Fruit fly (Drosophila melanogaster) whole organism, embryonic: ENCODE results near the gene Atg14.

Experiments used
- Abd-B ChIP-seq: fragments of 200-800 bp; sonication (Bioruptor generic); optimal IDR thresholded peaks from 2 replicates; lab custom pipeline; 2018; ENCODE audit warnings: missing biosample characterization, mild to moderate bottlenecking, missing genetic modification characterization, moderate library complexity
- Asciz ChIP-seq: fragments of 200-800 bp; sonication (Bioruptor generic); optimal IDR thresholded peaks from 2 replicates; lab custom pipeline; 2017; ENCODE audit warnings: missing biosample characterization, mild to moderate bottlenecking, missing genetic modification characterization, missing genetic modification reagents
- BEAF-32 ChIP-seq: fragments of 200-800 bp; sonication (Bioruptor generic); optimal IDR thresholded peaks from 3 replicates; lab custom pipeline; 2017; ENCODE audit warnings: missing biosample characterization, missing genetic modification characterization, mild to moderate bottlenecking, moderate library complexity, missing genetic modification reagents
- Blimp-1 ChIP-seq: fragments of 200-800 bp; sonication (Bioruptor generic); optimal IDR thresholded peaks from 3 replicates; lab custom pipeline; 2018; ENCODE audit warnings: missing biosample characterization, missing genetic modification characterization, mild to moderate bottlenecking, moderate library complexity, missing genetic modification reagents
- BtbVII ChIP-seq: fragments of 200-800 bp; sonication (Bioruptor generic); optimal IDR thresholded peaks from 3 replicates; lab custom pipeline; 2017; ENCODE audit warnings: missing biosample characterization, mild to moderate bottlenecking, missing genetic modification characterization
- CG11085 ChIP-seq: fragments of 200-800 bp; sonication (Bioruptor generic); IDR thresholded peaks from 2 replicates; pipeline ENCODE4 v1.3.6; 2022; ENCODE audit warnings: missing biosample characterization, missing genetic modification characterization
- CG13123 ChIP-seq: fragments of 200-800 bp; sonication (Bioruptor generic); optimal IDR thresholded peaks from 2 replicates; lab custom pipeline; 2016; ENCODE audit warnings: missing biosample characterization, missing genetic modification characterization
- CG15601 ChIP-seq: fragments of 200-800 bp; sonication (Bioruptor generic); optimal IDR thresholded peaks from 3 replicates; lab custom pipeline; 2019; ENCODE audit warnings: missing biosample characterization, mild to moderate bottlenecking, missing genetic modification characterization, moderate library complexity
- CG1602 ChIP-seq: fragments of 200-800 bp; sonication (Bioruptor generic); optimal IDR thresholded peaks from 3 replicates; lab custom pipeline; 2016; ENCODE audit warnings: missing biosample characterization, missing genetic modification characterization
- CG16779 ChIP-seq: fragments of 200-800 bp; sonication (Bioruptor generic); IDR thresholded peaks from 2 replicates; pipeline ENCODE4 v1.3.6; 2022; ENCODE audit warnings: missing biosample characterization, missing genetic modification characterization
- CG17328 ChIP-seq: fragments of 200-800 bp; sonication (Bioruptor generic); IDR thresholded peaks from 2 replicates; pipeline ENCODE4 v1.3.6; 2022; ENCODE audit warnings: missing biosample characterization, missing genetic modification characterization
- CG17802 ChIP-seq: fragments of 200-800 bp; sonication (Bioruptor generic); optimal IDR thresholded peaks from 2 replicates; lab custom pipeline; 2018; ENCODE audit warnings: missing biosample characterization, mild to moderate bottlenecking, missing genetic modification characterization, moderate library complexity
- CG2129 ChIP-seq: fragments of 200-800 bp; sonication (Bioruptor generic); IDR thresholded peaks from 2 replicates; pipeline ENCODE4 v1.3.6; 2022; ENCODE audit warnings: missing biosample characterization, missing genetic modification characterization; ENCODE audit not compliant: partially characterized antibody
- CG2199 ChIP-seq: fragments of 200-800 bp; sonication (Bioruptor generic); IDR thresholded peaks from 3 replicates; pipeline ENCODE4 v1.3.6; 2022; ENCODE audit warnings: missing biosample characterization, missing genetic modification characterization
- CG30020 ChIP-seq: fragments of 200-800 bp; optimal IDR thresholded peaks from 2 replicates; lab custom pipeline; 2019; ENCODE audit warnings: missing biosample characterization, mild to moderate bottlenecking, missing genetic modification characterization, moderate library complexity
- CG31441 ChIP-seq: fragments of 200-800 bp; sonication (Bioruptor generic); IDR thresholded peaks from 2 replicates; pipeline ENCODE4 v1.3.6; 2022; ENCODE audit warnings: missing biosample characterization, missing genetic modification characterization
- CG3847 ChIP-seq: fragments of 200-800 bp; sonication (Bioruptor generic); IDR thresholded peaks from 2 replicates; pipeline ENCODE4 v1.3.6; 2022; ENCODE audit warnings: missing biosample characterization, missing genetic modification characterization
- CG7271 ChIP-seq: fragments of 200-800 bp; sonication (Bioruptor generic); optimal IDR thresholded peaks from 2 replicates; lab custom pipeline; 2018; ENCODE audit warnings: missing biosample characterization, mild to moderate bottlenecking, missing genetic modification characterization, moderate library complexity
- CG7987 ChIP-seq: fragments of 200-800 bp; sonication (Bioruptor generic); optimal IDR thresholded peaks from 2 replicates; lab custom pipeline; 2018; ENCODE audit warnings: missing biosample characterization, mild to moderate bottlenecking, missing genetic modification characterization, moderate library complexity
- CG8478 ChIP-seq: fragments of >200 bp; optimal IDR thresholded peaks from 2 replicates; lab custom pipeline; 2018
- D19A ChIP-seq: fragments of 200-800 bp; optimal IDR thresholded peaks from 3 replicates; lab custom pipeline; 2019; ENCODE audit warnings: missing biosample characterization, mild to moderate bottlenecking, missing genetic modification characterization, moderate library complexity
- Dad ChIP-seq: fragments of 200-800 bp; sonication (Bioruptor generic); optimal IDR thresholded peaks from 3 replicates; lab custom pipeline; 2016; ENCODE audit warnings: missing biosample characterization, missing genetic modification characterization
- Dbx ChIP-seq: fragments of 200-800 bp; sonication (Bioruptor generic); IDR thresholded peaks from 3 replicates; pipeline ENCODE4 v1.3.6; 2022; ENCODE audit warnings: missing biosample characterization, missing genetic modification characterization
- Deaf1 ChIP-seq: fragments of 200-800 bp; optimal IDR thresholded peaks from 3 replicates; lab custom pipeline; 2019; ENCODE audit warnings: missing biosample characterization, mild to moderate bottlenecking, missing genetic modification characterization, moderate library complexity
- Dfd ChIP-seq, 2 experiments: fragments of >200 bp; optimal IDR thresholded peaks; 2 replicates each; lab custom pipeline; 2017; ENCODE audit warnings: missing biosample characterization in 2 of 2, missing genetic modification characterization in 2 of 2
- Doc2 ChIP-seq: fragments of 200-800 bp; sonication (Bioruptor generic); IDR thresholded peaks from 2 replicates; pipeline ENCODE4 v1.3.6; 2022; ENCODE audit warnings: missing biosample characterization, missing genetic modification characterization
- Doc3 ChIP-seq: fragments of 200-800 bp; sonication (Bioruptor generic); IDR thresholded peaks from 3 replicates; pipeline ENCODE4 v1.3.6; 2022; ENCODE audit warnings: missing biosample characterization, missing genetic modification characterization; ENCODE audit not compliant: partially characterized antibody
- Dp ChIP-seq: fragments of 200-800 bp; sonication (Bioruptor generic); optimal IDR thresholded peaks from 2 replicates; lab custom pipeline; 2018; ENCODE audit warnings: missing biosample characterization, mild to moderate bottlenecking, missing genetic modification characterization, moderate library complexity
- E2f1 ChIP-seq: fragments of 200-800 bp; sonication (Bioruptor generic); IDR thresholded peaks from 2 replicates; pipeline ENCODE4 v1.3.6; 2022; ENCODE audit warnings: missing biosample characterization, missing genetic modification characterization
- Ets97D ChIP-seq: fragments of 200-800 bp; sonication (Bioruptor generic); optimal IDR thresholded peaks from 3 replicates; lab custom pipeline; 2016; ENCODE audit warnings: missing biosample characterization, missing genetic modification characterization
- HHEX ChIP-seq: fragments of 200-800 bp; sonication (Bioruptor generic); optimal IDR thresholded peaks from 3 replicates; lab custom pipeline; 2017; ENCODE audit warnings: missing biosample characterization, mild to moderate bottlenecking, missing genetic modification characterization, missing genetic modification reagents
- Hmr ChIP-seq: fragments of 200-800 bp; sonication (Bioruptor generic); optimal IDR thresholded peaks from 3 replicates; lab custom pipeline; 2017; ENCODE audit warnings: mild to moderate bottlenecking, missing biosample characterization, missing genetic modification reagents, missing genetic modification characterization
- MESR4 ChIP-seq: fragments of 200-800 bp; sonication (Bioruptor generic); optimal IDR thresholded peaks from 2 replicates; lab custom pipeline; 2018; ENCODE audit warnings: missing biosample characterization, mild to moderate bottlenecking, missing genetic modification characterization, moderate library complexity
- NFAT ChIP-seq: fragments of 200-800 bp; sonication (Bioruptor generic); IDR thresholded peaks from 2 replicates; pipeline ENCODE4 v1.3.6; 2022; ENCODE audit warnings: missing biosample characterization, missing genetic modification characterization
- Ptx1 ChIP-seq: fragments of 200-800 bp; sonication (Bioruptor generic); IDR thresholded peaks from 2 replicates; pipeline ENCODE4 v1.3.6; 2022; ENCODE audit warnings: missing biosample characterization, missing genetic modification characterization
- Ravus ChIP-seq: fragments of 200-800 bp; sonication (Bioruptor generic); IDR thresholded peaks from 2 replicates; pipeline ENCODE4 v1.3.6; 2022; ENCODE audit warnings: missing biosample characterization, missing genetic modification characterization
- bbx ChIP-seq: fragments of 200-800 bp; sonication (Bioruptor generic); IDR thresholded peaks from 2 replicates; pipeline ENCODE4 v1.3.6; 2022; ENCODE audit warnings: missing biosample characterization, missing genetic modification characterization; ENCODE audit not compliant: partially characterized antibody
- cas ChIP-seq: fragments of 200-800 bp; sonication (Bioruptor generic); IDR thresholded peaks from 2 replicates; pipeline ENCODE4 v1.3.6; 2022; ENCODE audit warnings: missing biosample characterization, missing genetic modification characterization
- corto ChIP-seq: fragments of 200-800 bp; sonication (Bioruptor generic); optimal IDR thresholded peaks from 2 replicates; lab custom pipeline; 2016; ENCODE audit warnings: missing biosample characterization, mild to moderate bottlenecking, missing genetic modification characterization, moderate library complexity
- crc ChIP-seq: fragments of 200-800 bp; sonication (Bioruptor generic); optimal IDR thresholded peaks from 2 replicates; lab custom pipeline; 2016; ENCODE audit warnings: missing biosample characterization, missing genetic modification characterization
- ind ChIP-seq: fragments of 200-800 bp; sonication (Bioruptor generic); optimal IDR thresholded peaks from 3 replicates; lab custom pipeline; 2016; ENCODE audit warnings: missing biosample characterization, missing genetic modification characterization
- inv ChIP-seq: fragments of 200-800 bp; sonication (Bioruptor generic); IDR thresholded peaks from 2 replicates; pipeline ENCODE4 v1.3.6; 2022; ENCODE audit warnings: missing biosample characterization, missing genetic modification characterization; ENCODE audit not compliant: partially characterized antibody
- mam ChIP-seq: fragments of 200-800 bp; sonication (Bioruptor generic); optimal IDR thresholded peaks from 3 replicates; lab custom pipeline; 2016; ENCODE audit warnings: missing biosample characterization, missing genetic modification characterization
- oc ChIP-seq: fragments of 200-800 bp; sonication (Bioruptor generic); optimal IDR thresholded peaks from 2 replicates; lab custom pipeline; 2018; ENCODE audit warnings: missing biosample characterization, mild to moderate bottlenecking, missing genetic modification characterization, moderate library complexity
- pho ChIP-seq: fragments of 200-800 bp; sonication (Bioruptor generic); optimal IDR thresholded peaks from 2 replicates; lab custom pipeline; 2016; ENCODE audit warnings: missing biosample characterization, missing genetic modification characterization
- schlank ChIP-seq: fragments of 200-800 bp; sonication (Bioruptor generic); optimal IDR thresholded peaks from 2 replicates; lab custom pipeline; 2018; ENCODE audit warnings: missing biosample characterization, mild to moderate bottlenecking, missing genetic modification characterization
- slbo ChIP-seq: fragments of 200-800 bp; sonication (Bioruptor generic); IDR thresholded peaks from 2 replicates; pipeline ENCODE4 v1.3.6; 2022; ENCODE audit warnings: missing biosample characterization, missing genetic modification characterization
- slp2 ChIP-seq: fragments of 200-800 bp; sonication (Bioruptor generic); optimal IDR thresholded peaks from 2 replicates; lab custom pipeline; 2016; ENCODE audit warnings: missing biosample characterization, missing genetic modification characterization
- so ChIP-seq: fragments of 200-800 bp; sonication (Bioruptor generic); IDR thresholded peaks from 3 replicates; pipeline ENCODE4 v1.3.6; 2022; ENCODE audit warnings: missing biosample characterization, missing genetic modification characterization
- sob ChIP-seq: fragments of 200-800 bp; sonication (Bioruptor generic); IDR thresholded peaks from 2 replicates; pipeline ENCODE4 v1.3.6; 2022; ENCODE audit warnings: missing biosample characterization, missing genetic modification characterization
- zen2 ChIP-seq: fragments of 200-800 bp; sonication (Bioruptor generic); IDR thresholded peaks from 3 replicates; pipeline ENCODE4 v1.3.6; 2022; ENCODE audit warnings: missing biosample characterization, missing genetic modification characterization; ENCODE audit not compliant: partially characterized antibody

The Atg14 gene

dm6 chr3R:29116167-29116725 is at the start of gene Atg14:
Gene Atg14, plus strand, starts transcription at chr3R:29116391.
- TF ChIP-seq Asciz (GFP tag; lab: Kevin White, UChicago), result no peak
- no peak for TF ChIP-seq CG17802
- TF ChIP-seq CG15601 (tag; lab: Kevin White, UChicago), result no peak
- TF ChIP-seq Ets97D (GFP tag; lab: Kevin White, UChicago), result no peak
- peak; percentile 98 for TF ChIP-seq bbx (GFP tag; lab: Robert Waterston, UW)
- TF ChIP-seq BEAF-32 (GFP tag; lab: Kevin White, UChicago), result peak; percentile 85
- TF ChIP-seq slp2 (GFP tag; lab: Kevin White, UChicago), result no peak
- TF ChIP-seq CG2129 (GFP tag; lab: Robert Waterston, UW), result peak; percentile 55; the same call in 1 of the 2 replicates
- no peak for TF ChIP-seq CG17328 (GFP tag; lab: Robert Waterston, UW)
- TF ChIP-seq CG7271 (tag; lab: Kevin White, UChicago), result no peak
- TF ChIP-seq Abd-B, result peak; percentile 11
- peak; percentile 9; the same call in 1 of the 3 replicates for TF ChIP-seq Dbx (GFP tag; lab: Robert Waterston, UW)
- TF ChIP-seq MESR4 (GFP tag; lab: Kevin White, UChicago), result peak; percentile 66
- no peak for TF ChIP-seq cas
- no peak for TF ChIP-seq Ptx1 (GFP tag; lab: Robert Waterston, UW)
- no peak for TF ChIP-seq BtbVII (GFP tag; lab: Kevin White, UChicago)
- TF ChIP-seq CG13123, result no peak
- TF ChIP-seq crc, result no peak
- TF ChIP-seq Ravus (GFP tag; lab: Robert Waterston, UW), result no peak
- peak; percentile 92 for TF ChIP-seq zen2 (GFP tag; lab: Robert Waterston, UW)
- peak; percentile 30; the same call in 1 of the 2 replicates for TF ChIP-seq CG3847
- TF ChIP-seq inv (GFP tag; lab: Robert Waterston, UW), result peak; percentile 79
- TF ChIP-seq E2f1 (GFP tag; lab: Robert Waterston, UW), result no peak
- no peak for TF ChIP-seq D19A (tag; lab: Kevin White, UChicago)
- no peak; the same call in 1 of the 2 replicates for TF ChIP-seq slbo (GFP tag; lab: Robert Waterston, UW)
- no peak for TF ChIP-seq pho (GFP tag; lab: Kevin White, UChicago)
- TF ChIP-seq sob (GFP tag; lab: Robert Waterston, UW), result peak; percentile 65
- TF ChIP-seq Dp (GFP tag; lab: Kevin White, UChicago), result peak; percentile 97
- no peak for TF ChIP-seq CG2199 (GFP tag; lab: Robert Waterston, UW)
- TF ChIP-seq CG7987 (GFP tag; lab: Kevin White, UChicago), result no peak
- no peak for TF ChIP-seq HHEX (GFP tag; lab: Kevin White, UChicago)
- TF ChIP-seq CG8478 (lab: Kevin White, UChicago), result no peak
- no peak for TF ChIP-seq Blimp-1
- peak; percentile 6 for TF ChIP-seq Dad (GFP tag; lab: Kevin White, UChicago)
- TF ChIP-seq schlank, result no peak
- TF ChIP-seq CG16779 (GFP tag; lab: Robert Waterston, UW), result no peak
- no peak for TF ChIP-seq NFAT
- no peak for TF ChIP-seq CG11085 (GFP tag; lab: Robert Waterston, UW)
- TF ChIP-seq mam, result no peak
- no peak for TF ChIP-seq CG30020 (tag; lab: Kevin White, UChicago)
- TF ChIP-seq Dfd (GFP tag; optimal IDR thresholded peaks at IDR 0.05; lab: Kevin White, UChicago), result no peak
- TF ChIP-seq Doc2 (GFP tag; lab: Robert Waterston, UW), result no peak
- no peak for TF ChIP-seq ind
- TF ChIP-seq Doc3 (GFP tag; lab: Robert Waterston, UW), result peak; percentile 88
- peak; percentile 30 for TF ChIP-seq Hmr
- TF ChIP-seq oc (tag; lab: Kevin White, UChicago), result no peak
- no peak for TF ChIP-seq so (GFP tag; lab: Robert Waterston, UW)
- no peak for TF ChIP-seq CG31441
- no peak for TF ChIP-seq CG1602
- no peak for TF ChIP-seq Deaf1 (tag; lab: Kevin White, UChicago)
- no peak for TF ChIP-seq corto (GFP tag; lab: Kevin White, UChicago)
